Fruit fly (Drosophila melanogaster): ENCODE measurements around the gene crp.

Gene crp

DNA sequence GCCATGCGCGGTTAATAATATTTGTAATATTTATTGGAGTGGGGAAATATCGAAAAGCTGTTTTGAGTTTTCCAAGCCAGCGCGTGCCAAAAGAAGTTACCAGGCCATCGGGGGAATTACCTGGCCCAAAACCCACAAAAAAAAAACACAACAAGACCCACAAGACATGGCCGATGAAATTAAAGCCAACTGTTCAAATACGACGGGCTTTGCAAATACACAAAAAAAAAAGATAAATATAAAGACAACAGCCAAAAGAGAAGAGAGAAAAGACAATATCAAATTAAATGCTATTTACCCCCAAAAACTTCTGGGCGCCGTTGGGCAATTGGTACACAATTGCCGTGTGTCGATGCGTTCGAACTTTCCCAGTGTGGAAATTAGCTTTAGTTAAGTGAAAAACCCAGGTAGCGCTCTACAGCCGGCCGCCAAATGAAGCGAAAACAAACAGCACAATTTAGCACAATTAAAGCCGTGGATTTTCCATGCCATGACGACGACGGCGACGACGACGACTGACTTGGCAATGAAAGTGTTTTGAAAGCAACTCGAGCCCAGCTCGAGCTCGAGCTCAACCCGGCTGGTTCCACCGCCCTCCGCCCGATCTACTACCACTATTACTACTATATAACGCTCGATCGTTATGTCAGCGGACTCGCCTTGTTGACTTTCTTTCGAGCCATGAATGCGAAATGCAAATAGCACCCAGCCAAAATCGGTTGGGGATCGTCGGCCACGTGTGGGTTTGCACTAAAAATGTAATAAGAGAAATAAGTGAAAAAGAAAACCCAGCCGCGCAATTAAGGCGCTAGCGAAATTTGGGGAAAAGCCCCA lies 30.5 kb upstream of the crp start (continued):
- TF ChIP-seq CG2120 (GFP tag; optimal IDR thresholded peaks at IDR 0.05) (peak; percentile 42), danr (GFP tag; IDR thresholded peaks at IDR 0.05) (peak; percentile 36; the same call in 1 of the 2 replicates), CG17186 (GFP tag; optimal IDR thresholded peaks at IDR 0.05) (no peak), CG4282 (GFP tag; optimal IDR thresholded peaks at IDR 0.05) (no peak), eyg (GFP tag; optimal IDR thresholded peaks at IDR 0.05) (peak; percentile 40), lilli (GFP tag; optimal IDR thresholded peaks at IDR 0.05) (no peak), CG1233 (GFP tag; optimal IDR thresholded peaks at IDR 0.05) (peak; percentile 15), CG5180 (GFP tag; optimal IDR thresholded peaks at IDR 0.05) (peak; percentile 65), ab (GFP tag; optimal IDR thresholded peaks at IDR 0.05) (no peak), pb (GFP tag; optimal IDR thresholded peaks at IDR 0.05) (no peak), gem (tag; optimal IDR thresholded peaks at IDR 0.05) (peak; percentile 53), CG16779 (GFP tag; IDR thresholded peaks at IDR 0.05) (no peak), Max (GFP tag; optimal IDR thresholded peaks at IDR 0.05) (no peak), gsb-n (tag; optimal IDR thresholded peaks at IDR 0.05) (peak; percentile 40), CG31224 (GFP tag; IDR thresholded peaks at IDR 0.05) (no peak), stc (GFP tag; IDR thresholded peaks at IDR 0.05) (peak; percentile 43; the same call in 1 of the 2 replicates), CG2129 (GFP tag; IDR thresholded peaks at IDR 0.05; ENCODE audit: partially characterized antibody) (no peak), az2 (GFP tag; optimal IDR thresholded peaks at IDR 0.05) (no peak), CG11504 (tag; optimal IDR thresholded peaks at IDR 0.05) (peak; percentile 1), Hr39 (optimal IDR thresholded peaks at IDR 0.05) (no peak), Kr (GFP tag; optimal IDR thresholded peaks at IDR 0.05) (no peak), ssp (GFP tag; IDR thresholded peaks at IDR 0.05) (no peak), jigr1 (GFP tag; IDR thresholded peaks at IDR 0.05) (no peak), Elba2 (GFP tag; optimal IDR thresholded peaks at IDR 0.05) (no peak), run (tag; optimal IDR thresholded peaks at IDR 0.05) (no peak), NFAT (GFP tag; IDR thresholded peaks at IDR 0.05) (0 out of 2 replicates have a peak, but pooled peaks have one; percentile 34), ind (GFP tag; optimal IDR thresholded peaks at IDR 0.05) (no peak), ase (GFP tag; IDR thresholded peaks at IDR 0.05) (no peak), CG10267 (tag; optimal IDR thresholded peaks at IDR 0.05) (no peak), CG4424 (GFP tag; optimal IDR thresholded peaks at IDR 0.05) (no peak), CG8388 (GFP tag; optimal IDR thresholded peaks at IDR 0.05) (no peak), Doc2 (GFP tag; IDR thresholded peaks at IDR 0.05) (no peak), lab (GFP tag; optimal IDR thresholded peaks at IDR 0.05) (peak; percentile 73), dmrt99B (tag; optimal IDR thresholded peaks at IDR 0.05) (peak; percentile 37), CG2712 (tag; optimal IDR thresholded peaks at IDR 0.05) (no peak), gfzf (GFP tag; optimal IDR thresholded peaks at IDR 0.05) (no peak), tx (GFP tag; optimal IDR thresholded peaks at IDR 0.05) (no peak), Ets65A (GFP tag) (no peak), CG8089 (GFP tag; optimal IDR thresholded peaks at IDR 0.05) (peak; percentile 8), dpn (GFP tag; optimal IDR thresholded peaks at IDR 0.05) (peak; percentile 19 to 39), lmd (GFP tag; IDR thresholded peaks at IDR 0.05) (no peak), Hmr (GFP tag; optimal IDR thresholded peaks at IDR 0.05) (peak; percentile 82), CG7928 (GFP tag; optimal IDR thresholded peaks at IDR 0.05) (no peak), mam (GFP tag; optimal IDR thresholded peaks at IDR 0.05) (no peak), Lhr (GFP tag; optimal IDR thresholded peaks at IDR 0.05) (peak; percentile 10), CG8290 (GFP tag; optimal IDR thresholded peaks at IDR 0.05) (no peak), CG8290 (tag; optimal IDR thresholded peaks at IDR 0.05) (peak in 1 of 2 experiments; percentile 35), ci (GFP tag; IDR thresholded peaks at IDR 0.05) (peak; percentile 70; the same call in 2 of the 3 replicates), dmrt11E (tag; optimal IDR thresholded peaks at IDR 0.05) (no peak), so (GFP tag; IDR thresholded peaks at IDR 0.05) (peak; percentile 54; the same call in 2 of the 3 replicates), Abd-B (GFP tag; optimal IDR thresholded peaks at IDR 0.05) (no peak)

All from whole organism, embryonic.